Fruit fly (Drosophila melanogaster): ENCODE measurements around the gene CG12541.

CG12541 gene

DNA sequence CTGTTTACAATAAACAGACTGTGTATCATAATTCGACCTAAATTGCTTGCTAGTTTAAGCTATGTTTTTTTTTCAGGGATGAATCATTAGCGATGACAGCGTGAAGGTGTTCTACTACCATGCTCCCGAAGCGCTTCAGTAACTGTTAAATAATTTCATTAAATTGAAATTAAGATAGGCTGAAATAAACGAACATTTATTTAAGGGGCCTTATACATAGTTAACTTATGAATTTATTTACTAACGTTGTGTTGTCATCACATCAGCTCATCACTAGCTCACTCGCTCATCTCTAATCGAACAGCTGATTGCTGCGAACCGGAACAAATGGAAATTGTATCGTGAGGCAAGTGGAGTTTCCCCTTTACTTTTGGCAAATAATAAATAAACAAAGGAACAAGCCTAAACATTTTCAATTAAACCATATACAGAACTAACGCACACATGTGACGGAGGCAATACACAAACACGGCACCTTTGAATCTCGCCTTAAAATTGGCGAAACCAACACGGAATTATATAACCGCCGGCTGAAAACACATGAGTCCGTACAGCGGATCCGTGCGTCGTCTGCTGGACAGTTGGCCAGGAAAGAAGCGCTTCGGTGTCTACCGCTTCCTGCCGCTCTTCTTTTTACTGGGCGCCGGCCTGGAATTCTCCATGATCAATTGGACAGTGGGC, 54.6 kb downstream of the CG12541 start, which contains the start of the genes cm, sloth1 and sloth2 (continued):
- TF ChIP-seq Oli (tag; optimal IDR thresholded peaks at IDR 0.05) (peak; percentile 72), gcm (GFP tag; optimal IDR thresholded peaks at IDR 0.05) (peak; percentile 78), ara (GFP tag; IDR thresholded peaks at IDR 0.05) (peak; percentile 76; the same call in 1 of the 2 replicates)

DNA sequence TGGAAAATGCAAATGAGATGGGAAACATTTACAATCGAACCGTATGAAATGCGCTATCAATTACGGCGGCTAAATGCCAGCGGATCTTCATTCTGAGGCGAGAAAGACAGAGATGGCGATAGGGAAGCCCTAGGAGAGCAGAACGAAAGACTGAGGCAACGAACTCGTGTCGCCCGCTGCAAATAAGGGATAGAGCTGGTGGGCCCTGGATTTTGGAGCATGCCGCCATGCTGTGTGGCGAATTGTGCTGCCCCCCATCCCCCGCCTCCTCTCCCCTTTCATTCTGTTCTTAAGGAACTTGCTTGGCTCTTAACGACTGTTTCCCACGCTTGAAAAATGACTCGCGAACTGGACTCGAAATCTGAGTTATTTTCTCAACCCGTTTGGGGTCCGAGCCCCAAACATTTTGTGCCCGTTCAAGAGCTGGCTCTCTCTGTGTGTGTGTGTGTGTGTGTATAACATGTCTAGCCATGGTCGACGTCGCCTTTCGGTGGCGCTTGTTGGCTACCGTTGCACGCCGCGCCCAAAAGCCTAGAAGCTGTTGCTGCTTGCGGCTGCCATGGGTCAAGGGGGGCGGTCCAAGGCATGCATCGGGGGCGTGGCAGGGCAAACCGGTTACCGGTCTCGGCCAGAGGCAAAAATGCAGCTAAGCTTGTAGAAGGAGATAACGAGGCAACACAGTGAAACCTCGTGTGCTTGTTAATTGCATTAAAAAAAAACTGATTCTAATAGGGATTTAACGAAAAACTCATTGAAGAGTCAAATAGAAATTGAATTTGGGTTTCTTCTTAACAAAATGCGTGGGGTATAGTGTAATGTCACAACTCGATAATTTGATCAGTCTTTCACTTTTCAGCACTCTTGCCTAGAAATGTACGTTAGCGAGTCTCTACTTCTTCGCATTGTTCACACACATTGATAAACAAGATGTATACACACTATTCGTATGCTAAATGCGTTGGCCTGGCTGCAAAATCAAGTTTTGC, 57.5 kb downstream of the CG12541 start:
- TF ChIP-seq CG14441 (GFP tag; IDR thresholded peaks at IDR 0.05): peak; percentile 54
- no peak for TF ChIP-seq fd96Cb (tag; optimal IDR thresholded peaks at IDR 0.05)
- 0 out of 3 replicates have a peak, but pooled peaks have one; percentile 19 for TF ChIP-seq ci (GFP tag; IDR thresholded peaks at IDR 0.05)
- TF ChIP-seq Ets65A (GFP tag): peak; percentile 87
- 0 out of 2 replicates have a peak, but pooled peaks have one; percentile 28 for TF ChIP-seq HLH3B (GFP tag; IDR thresholded peaks at IDR 0.05)
- no peak for TF ChIP-seq tx (GFP tag; optimal IDR thresholded peaks at IDR 0.05)
- TF ChIP-seq CG2120 (GFP tag; optimal IDR thresholded peaks at IDR 0.05): no peak
- 0 out of 3 replicates have a peak, but pooled peaks have one; percentile 9 for TF ChIP-seq CG17361 (GFP tag; IDR thresholded peaks at IDR 0.05)
- no peak for TF ChIP-seq Mes4 (GFP tag; optimal IDR thresholded peaks at IDR 0.05)
- no peak for TF ChIP-seq CG6683 (GFP tag; optimal IDR thresholded peaks at IDR 0.05)
- TF ChIP-seq lilli (GFP tag; optimal IDR thresholded peaks at IDR 0.05): no peak
- no peak for TF ChIP-seq CG10462 (GFP tag; optimal IDR thresholded peaks at IDR 0.05)
- TF ChIP-seq Sox102F (GFP tag; optimal IDR thresholded peaks at IDR 0.05): peak; percentile 7
- no peak for TF ChIP-seq pita (GFP tag; optimal IDR thresholded peaks at IDR 0.05)
- no peak for TF ChIP-seq Dfd (GFP tag; optimal IDR thresholded peaks at IDR 0.05)
- no peak for TF ChIP-seq scrt (GFP tag; optimal IDR thresholded peaks at IDR 0.05)
- TF ChIP-seq row (GFP tag; IDR thresholded peaks at IDR 0.05): peak; percentile 60
- peak; percentile 10 for TF ChIP-seq Oli (tag; optimal IDR thresholded peaks at IDR 0.05)
- TF ChIP-seq yki (optimal IDR thresholded peaks at IDR 0.05): no peak
- no peak for TF ChIP-seq pum (GFP tag; optimal IDR thresholded peaks at IDR 0.05)
- no peak for TF ChIP-seq CG2116 (GFP tag; optimal IDR thresholded peaks at IDR 0.05)
- TF ChIP-seq BEAF-32 (GFP tag; optimal IDR thresholded peaks at IDR 0.05): no peak
- no peak for TF ChIP-seq disco-r (GFP tag; optimal IDR thresholded peaks at IDR 0.05)
- TF ChIP-seq Dip2 (GFP tag; IDR thresholded peaks at IDR 0.05): no peak
- TF ChIP-seq CG10274 (GFP tag; optimal IDR thresholded peaks at IDR 0.05): no peak
- no peak for TF ChIP-seq CG33557 (GFP tag; optimal IDR thresholded peaks at IDR 0.05)
- no peak for TF ChIP-seq CG13775 (GFP tag; optimal IDR thresholded peaks at IDR 0.05)
- peak; percentile 41 for TF ChIP-seq gsb-n (tag; optimal IDR thresholded peaks at IDR 0.05)
- no peak for TF ChIP-seq dati (GFP tag; IDR thresholded peaks at IDR 0.05)
- peak; percentile 25 for TF ChIP-seq cg (GFP tag; optimal IDR thresholded peaks at IDR 0.05)
- no peak for TF ChIP-seq Aef1 (GFP tag; IDR thresholded peaks at IDR 0.05)
- no peak for TF ChIP-seq CG31365 (tag; optimal IDR thresholded peaks at IDR 0.05)
- TF ChIP-seq oc (tag; optimal IDR thresholded peaks at IDR 0.05): peak; percentile 42
- TF ChIP-seq CG15011 (GFP tag; optimal IDR thresholded peaks at IDR 0.05): no peak
- TF ChIP-seq Hand (GFP tag; optimal IDR thresholded peaks at IDR 0.05): no peak
- no peak for TF ChIP-seq CG4360 (GFP tag; IDR thresholded peaks at IDR 0.05)
- TF ChIP-seq CG11504 (tag; optimal IDR thresholded peaks at IDR 0.05): peak; percentile 43
- TF ChIP-seq Opbp (GFP tag; IDR thresholded peaks at IDR 0.05; ENCODE audit: partially characterized antibody): no peak
- no peak for TF ChIP-seq CG10565 (GFP tag; optimal IDR thresholded peaks at IDR 0.05)
- TF ChIP-seq Pdp1 (GFP tag; optimal IDR thresholded peaks at IDR 0.05): peak in 1 of 2 experiments; percentile 32
- TF ChIP-seq cato (GFP tag; optimal IDR thresholded peaks at IDR 0.05; ENCODE audit: borderline replicate concordance): no peak
- TF ChIP-seq usp (GFP tag; optimal IDR thresholded peaks at IDR 0.05): no peak
- no peak for TF ChIP-seq pzg (GFP tag; optimal IDR thresholded peaks at IDR 0.05)

Data from whole organism, embryonic.